Worm (Caenorhabditis elegans) whole organism, L4 larva: ENCODE measurements around the gene clec-230.

Experiments
- ama-1 ChIP-seq: fragments of 150-350 bp; optimal IDR thresholded peaks from 2 replicates; lab custom pipeline; 2014; ENCODE audit warnings: inconsistent platforms, mixed read lengths
- nhr-48 ChIP-seq: sonication (generic microtip); optimal IDR thresholded peaks from 2 replicates; lab custom pipeline; 2016; ENCODE audit warnings: mild to moderate bottlenecking, missing genetic modification characterization, missing compliant biosample characterization
- nhr-76 ChIP-seq: fragments of 150-350 bp; optimal IDR thresholded peaks from 2 replicates; lab custom pipeline; 2014; ENCODE audit warnings: missing biosample characterization, missing genetic modification characterization
- unc-62 ChIP-seq, 3 experiments: fragments of 150-350 bp in 1 of 3; sonication (generic microtip); optimal IDR thresholded peaks in 2 of 3; peaks in 1 of 3; 1 replicate in 1 of 3; 2 replicates in 2 of 3; lab custom pipeline; 2014 to 2017; ENCODE audit warnings: missing biosample characterization in 3 of 3, missing genetic modification characterization in 3 of 3, missing genetic modification reagents in 3 of 3, missing genotype in 1 of 3

DNA sequence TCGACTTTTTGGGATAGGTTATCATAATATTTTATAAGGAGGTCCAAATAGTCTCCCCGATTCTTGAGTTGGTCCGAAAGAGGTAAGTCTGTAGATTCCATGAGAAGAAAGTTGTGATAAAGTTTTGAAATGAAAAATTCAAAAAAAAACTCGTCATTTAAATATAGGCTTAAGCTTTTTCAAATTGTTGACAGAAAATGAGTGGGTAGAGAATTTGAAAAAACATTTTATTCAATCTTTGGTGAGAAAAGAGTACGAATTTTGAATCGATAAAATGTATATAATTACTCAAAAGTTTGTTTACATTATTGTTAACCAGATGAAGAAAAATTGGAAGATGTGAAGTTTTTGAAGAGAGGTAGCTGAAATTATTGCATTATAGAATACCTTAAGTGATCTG, 43.4 kb downstream of the clec-230 start, which contains the start of gene T26H8.5:
- TF ChIP-seq nhr-48 (tag; lab: Kevin White, UChicago): no peak
- no peak for TF ChIP-seq unc-62 (GFP tag; optimal IDR thresholded peaks at IDR 0.05 in 1 of 2; lab: Kevin White, UChicago)
- TF ChIP-seq unc-62 (tag; optimal IDR thresholded peaks at IDR 0.05; lab: Kevin White, UChicago): no peak
- no peak for TF ChIP-seq ama-1 (lab: Kevin White, UChicago)
- TF ChIP-seq nhr-76: no peak
